Fruit fly (Drosophila melanogaster) whole organism, adult: ENCODE measurements around the gene CG8461.

Experiments used
- CG11617 ChIP-seq: fragments of 200-800 bp; sonication (Bioruptor generic); optimal IDR thresholded peaks from 2 replicates; lab custom pipeline; 2017; ENCODE audit warnings: mild to moderate bottlenecking, missing biosample characterization, missing genetic modification reagents, missing genetic modification characterization
- CG12768 ChIP-seq: fragments of 200-800 bp; sonication (Bioruptor generic); optimal IDR thresholded peaks from 2 replicates; lab custom pipeline; 2017; ENCODE audit warnings: missing biosample characterization, missing genetic modification characterization, mild to moderate bottlenecking, moderate library complexity, missing genetic modification reagents
- CG1620 ChIP-seq: fragments of 200-800 bp; sonication (Bioruptor generic); optimal IDR thresholded peaks from 2 replicates; lab custom pipeline; 2016; ENCODE audit warnings: missing biosample characterization, missing genetic modification characterization
- CG33017 ChIP-seq: fragments of 200-800 bp; sonication (Bioruptor generic); optimal IDR thresholded peaks from 2 replicates; lab custom pipeline; 2018; ENCODE audit warnings: missing biosample characterization, mild to moderate bottlenecking, missing genetic modification characterization, moderate library complexity
- CG7045 ChIP-seq: fragments of 200-800 bp; sonication (Bioruptor generic); optimal IDR thresholded peaks from 2 replicates; lab custom pipeline; 2017; ENCODE audit warnings: missing biosample characterization, mild to moderate bottlenecking, missing genetic modification characterization
- Clk ChIP-seq: fragments of 200-800 bp; sonication (Bioruptor generic); optimal IDR thresholded peaks from 2 replicates; lab custom pipeline; 2017; ENCODE audit warnings: missing biosample characterization, missing genetic modification characterization
- Crg-1 ChIP-seq: fragments of 200-800 bp; sonication (Bioruptor generic); optimal IDR thresholded peaks from 2 replicates; lab custom pipeline; 2016; ENCODE audit warnings: missing biosample characterization, missing genetic modification characterization
- Hr96 ChIP-seq: fragments of 200-800 bp; sonication (Bioruptor generic); optimal IDR thresholded peaks from 2 replicates; lab custom pipeline; 2016; ENCODE audit warnings: missing biosample characterization, missing genetic modification characterization
- cic ChIP-seq: fragments of 200-800 bp; sonication (Bioruptor generic); optimal IDR thresholded peaks from 2 replicates; lab custom pipeline; 2017; ENCODE audit warnings: missing biosample characterization, mild to moderate bottlenecking, missing genetic modification characterization, moderate library complexity
- cnc ChIP-seq, 2 experiments: fragments of >200 bp; optimal IDR thresholded peaks; 2 replicates each; lab custom pipeline; 2017
- kay ChIP-seq: fragments of 200-800 bp; sonication (Bioruptor generic); peaks from one replicate; lab custom pipeline; 2016; ENCODE audit warnings: missing biosample characterization, missing genetic modification characterization, borderline replicate concordance
- ovo ChIP-seq: fragments of 200-800 bp; sonication (Bioruptor generic); optimal IDR thresholded peaks from 2 replicates; lab custom pipeline; 2016; ENCODE audit warnings: missing biosample characterization, missing genetic modification characterization
- pad ChIP-seq: fragments of 200-800 bp; sonication (Bioruptor generic); optimal IDR thresholded peaks from 3 replicates; lab custom pipeline; 2017; ENCODE audit warnings: missing biosample characterization, missing genetic modification characterization, mild to moderate bottlenecking, moderate library complexity, missing genetic modification reagents
- toe ChIP-seq: fragments of 200-800 bp; sonication (Bioruptor generic); optimal IDR thresholded peaks from 2 replicates; lab custom pipeline; 2016; ENCODE audit warnings: missing biosample characterization, missing genetic modification characterization

DNA sequence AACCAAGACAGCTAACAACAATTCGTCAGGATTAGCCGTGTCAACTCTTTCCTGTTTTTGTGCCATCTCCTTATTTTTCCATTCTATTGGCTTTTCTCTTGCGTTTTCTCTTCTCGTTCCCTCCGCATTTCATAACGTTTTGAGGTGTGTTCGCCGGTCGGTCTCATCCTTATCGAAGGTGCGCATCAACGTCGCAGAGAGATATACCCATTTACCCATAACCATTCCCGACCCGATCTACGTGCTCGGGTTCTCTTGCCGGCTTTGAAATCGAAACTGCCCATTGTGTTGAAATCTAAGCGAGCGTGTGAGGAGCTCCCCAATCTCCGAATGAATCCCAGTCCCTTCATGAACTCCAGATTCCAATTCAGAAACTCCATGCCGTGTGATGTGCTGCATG, 30.5 kb downstream of the CG8461 start:
- TF ChIP-seq kay (GFP tag; lab: Kevin White, UChicago) (no peak), cic (GFP tag; lab: Kevin White, UChicago) (no peak), CG12768 (no peak), Clk (GFP tag; lab: Kevin White, UChicago) (no peak), CG7045 (no peak), CG33017 (tag; lab: Kevin White, UChicago) (no peak), CG1620 (GFP tag; lab: Kevin White, UChicago) (no peak), pad (GFP tag; lab: Kevin White, UChicago) (no peak), Crg-1 (no peak), Hr96 (GFP tag; lab: Kevin White, UChicago) (no peak), ovo (GFP tag; lab: Kevin White, UChicago) (no peak), CG11617 (GFP tag; lab: Kevin White, UChicago) (no peak), cnc (optimal IDR thresholded peaks at IDR 0.05; lab: Kevin White, UChicago) (no peak), toe (no peak)
